Worm (Caenorhabditis elegans) whole organism, late embryonic: ENCODE data around the gene srxa-2.

Source experiments
- ama-1 ChIP-seq: fragments of 150-350 bp; optimal IDR thresholded peaks from 2 replicates; lab custom pipeline; 2014
- ceh-2 ChIP-seq: sonication (generic microtip); optimal IDR thresholded peaks from 2 replicates; lab custom pipeline; 2016; ENCODE audit warnings: missing genotype, missing genetic modification characterization, missing compliant biosample characterization
- fkh-10 ChIP-seq: fragments of 150-350 bp; optimal IDR thresholded peaks from 2 replicates; lab custom pipeline; 2014; ENCODE audit warnings: missing biosample characterization, missing genetic modification reagents, missing genetic modification characterization
- hlh-30 ChIP-seq: sonication (generic microtip); optimal IDR thresholded peaks from 2 replicates; lab custom pipeline; 2017; ENCODE audit warnings: antibody characterized with exemption, missing genetic modification characterization, missing compliant biosample characterization; ENCODE audit not compliant: insufficient read depth
- lin-11 ChIP-seq: fragments of 200-800 bp; sonication (Bioruptor generic); optimal IDR thresholded peaks from 2 replicates; lab custom pipeline; 2018; ENCODE audit warnings: mild to moderate bottlenecking, missing genetic modification characterization, missing compliant biosample characterization
- pha-4 ChIP-seq: fragments of 150-350 bp; optimal IDR thresholded peaks from 2 replicates; lab custom pipeline; 2018; ENCODE audit warnings: missing biosample characterization, missing genetic modification reagents, missing genetic modification characterization
- tbx-2 ChIP-seq: sonication (generic microtip); optimal IDR thresholded peaks from 2 replicates; lab custom pipeline; 2016; ENCODE audit warnings: missing genetic modification characterization, missing compliant biosample characterization
- unc-55 ChIP-seq: sonication (generic microtip); optimal IDR thresholded peaks from 2 replicates; lab custom pipeline; 2017; ENCODE audit warnings: missing biosample characterization, missing genetic modification reagents, missing genetic modification characterization

ce11 chrIV:9397278-9397677 lies 25.9 kb upstream of the srxa-2 start, which contains the start of gene F56D5.3:
- TF ChIP-seq pha-4 (no peak), hlh-30 (no peak), unc-55 (GFP tag; lab: Kevin White, UChicago) (no peak), ama-1 (lab: Kevin White, UChicago) (no peak), fkh-10 (GFP tag; lab: Kevin White, UChicago) (no peak), tbx-2 (tag; lab: Kevin White, UChicago) (no peak), lin-11 (tag; lab: Kevin White, UChicago) (no peak), ceh-2 (no peak)
